Worm (Caenorhabditis elegans) whole organism, L4 larva: ENCODE measurements around the gene unc-45.

Experiments
- ceh-44 ChIP-seq: fragments of 200-800 bp; sonication (Bioruptor generic); IDR thresholded peaks from 2 replicates; pipeline ENCODE4 v1.3.6; 2022; ENCODE audit warnings: missing genetic modification reagents, missing genetic modification characterization, missing compliant biosample characterization
- jun-1 ChIP-seq: fragments of 150-350 bp; optimal IDR thresholded peaks from 2 replicates; lab custom pipeline; 2014; ENCODE audit warnings: missing biosample characterization, missing genetic modification reagents, missing genetic modification characterization
- mes-2 ChIP-seq: sonication (generic microtip); optimal IDR thresholded peaks from 2 replicates; lab custom pipeline; 2016; ENCODE audit warnings: missing genotype, mild to moderate bottlenecking, missing genetic modification characterization, missing compliant biosample characterization; ENCODE audit not compliant: poor library complexity, severe bottlenecking
- nhr-237 ChIP-seq: sonication (generic microtip); optimal IDR thresholded peaks from 2 replicates; lab custom pipeline; 2017; ENCODE audit warnings: missing biosample characterization, missing genetic modification characterization
- nhr-25 ChIP-seq: sonication (generic microtip); optimal IDR thresholded peaks from 2 replicates; lab custom pipeline; 2017; ENCODE audit warnings: missing genetic modification characterization, mild to moderate bottlenecking, missing compliant biosample characterization, antibody characterized with exemption, moderate library complexity, borderline replicate concordance; ENCODE audit not compliant: insufficient read depth

DNA sequence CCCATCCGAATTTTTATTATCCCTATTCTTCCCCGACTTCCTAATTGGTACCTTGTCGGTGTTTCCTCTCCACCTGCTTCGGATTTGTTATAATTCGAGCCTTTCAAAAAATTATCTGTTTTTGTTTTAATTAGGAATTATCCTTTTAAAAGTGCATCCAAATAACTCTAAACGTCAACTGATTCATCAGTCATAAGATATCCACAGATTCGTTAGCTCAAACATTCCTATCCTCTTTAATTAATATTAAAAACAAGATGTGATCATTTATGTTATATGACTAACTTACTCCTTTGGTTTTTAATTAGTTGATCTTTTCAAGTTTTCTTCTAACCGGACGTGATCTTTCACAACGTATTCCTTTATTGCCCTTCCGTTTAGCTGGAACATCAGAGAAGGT is 44.5 kb upstream of the unc-45 start:
- no peak for TF ChIP-seq jun-1 (tag; lab: Kevin White, UChicago)
- TF ChIP-seq ceh-44 (GFP tag; lab: Robert Waterston, UW), result no peak
- TF ChIP-seq nhr-237, result no peak
- TF ChIP-seq nhr-25 (tag; lab: Kevin White, UChicago), result no peak
- no peak for TF ChIP-seq mes-2 (tag; lab: Kevin White, UChicago)
